Fruit fly (Drosophila melanogaster) whole organism, embryonic: ENCODE results near the gene CG12112.

ENCODE experiments used
- Antp ChIP-seq: fragments of 200-800 bp; sonication (Bioruptor generic); optimal IDR thresholded peaks from 3 replicates; lab custom pipeline; 2016; ENCODE audit warnings: missing biosample characterization, missing genetic modification characterization
- BtbVII ChIP-seq: fragments of 200-800 bp; sonication (Bioruptor generic); optimal IDR thresholded peaks from 3 replicates; lab custom pipeline; 2017; ENCODE audit warnings: missing biosample characterization, mild to moderate bottlenecking, missing genetic modification characterization
- CG13775 ChIP-seq: fragments of 200-800 bp; sonication (Bioruptor generic); optimal IDR thresholded peaks from 3 replicates; lab custom pipeline; 2017; ENCODE audit warnings: missing biosample characterization, mild to moderate bottlenecking, missing genetic modification characterization
- CG14050 ChIP-seq: fragments of 200-800 bp; sonication (Bioruptor generic); IDR thresholded peaks from 3 replicates; pipeline ENCODE4 v1.3.6; 2022; ENCODE audit warnings: missing biosample characterization, missing genetic modification characterization
- CG1603 ChIP-seq: fragments of 200-800 bp; sonication (Bioruptor generic); optimal IDR thresholded peaks from 2 replicates; lab custom pipeline; 2019; ENCODE audit warnings: missing biosample characterization, mild to moderate bottlenecking, missing genetic modification characterization, moderate library complexity
- CG17612 ChIP-seq: fragments of 200-800 bp; sonication (Bioruptor generic); IDR thresholded peaks from 2 replicates; pipeline ENCODE4 v1.3.6; 2022; ENCODE audit warnings: missing biosample characterization, missing genetic modification characterization
- CG18764 ChIP-seq: fragments of 200-800 bp; sonication (Bioruptor generic); optimal IDR thresholded peaks from 3 replicates; lab custom pipeline; 2016; ENCODE audit warnings: missing biosample characterization, missing genetic modification characterization
- CG2116 ChIP-seq: fragments of 200-800 bp; sonication (Bioruptor generic); optimal IDR thresholded peaks from 3 replicates; lab custom pipeline; 2018; ENCODE audit warnings: missing biosample characterization, mild to moderate bottlenecking, missing genetic modification characterization
- CG2129 ChIP-seq: fragments of 200-800 bp; sonication (Bioruptor generic); IDR thresholded peaks from 2 replicates; pipeline ENCODE4 v1.3.6; 2022; ENCODE audit warnings: missing biosample characterization, missing genetic modification characterization; ENCODE audit not compliant: partially characterized antibody
- CG30431 ChIP-seq: fragments of 200-800 bp; sonication (Bioruptor generic); optimal IDR thresholded peaks from 2 replicates; lab custom pipeline; 2017; ENCODE audit warnings: missing biosample characterization, missing genetic modification characterization
- CG34422 ChIP-seq: fragments of 200-800 bp; sonication (Bioruptor generic); IDR thresholded peaks from 3 replicates; pipeline ENCODE4 v1.3.6; 2022; ENCODE audit warnings: missing biosample characterization, missing genetic modification characterization
- CG3726 ChIP-seq: fragments of 200-800 bp; sonication (Bioruptor generic); IDR thresholded peaks from 3 replicates; pipeline ENCODE4, ENCODE4 v1.3.6; 2022; ENCODE audit warnings: missing biosample characterization, missing genetic modification characterization
- CG3838 ChIP-seq: fragments of 200-800 bp; sonication (Bioruptor generic); optimal IDR thresholded peaks from 3 replicates; lab custom pipeline; 2016; ENCODE audit warnings: missing biosample characterization, missing genetic modification characterization
- CG4707 ChIP-seq: fragments of 200-800 bp; sonication (Bioruptor generic); optimal IDR thresholded peaks from 2 replicates; lab custom pipeline; 2018; ENCODE audit warnings: missing biosample characterization, mild to moderate bottlenecking, missing genetic modification characterization, moderate library complexity
- CG6254 ChIP-seq: fragments of 200-800 bp; sonication (Bioruptor generic); optimal IDR thresholded peaks from 3 replicates; lab custom pipeline; 2017; ENCODE audit warnings: mild to moderate bottlenecking, missing biosample characterization, missing genetic modification reagents, missing genetic modification characterization
- CG7745 ChIP-seq: fragments of 200-800 bp; sonication (Bioruptor generic); optimal IDR thresholded peaks from 2 replicates; lab custom pipeline; 2018; ENCODE audit warnings: missing biosample characterization, mild to moderate bottlenecking, missing genetic modification characterization, moderate library complexity
- CG8359 ChIP-seq: fragments of 200-800 bp; sonication (Bioruptor generic); optimal IDR thresholded peaks from 2 replicates; lab custom pipeline; 2017; ENCODE audit warnings: missing biosample characterization, mild to moderate bottlenecking, missing genetic modification characterization, borderline replicate concordance
- CkIIα-i1 ChIP-seq: fragments of 200-800 bp; sonication (Bioruptor generic); IDR thresholded peaks from 2 replicates; pipeline ENCODE4 v1.3.6; 2022; ENCODE audit warnings: missing biosample characterization, missing genetic modification characterization
- Dad ChIP-seq: fragments of 200-800 bp; sonication (Bioruptor generic); optimal IDR thresholded peaks from 3 replicates; lab custom pipeline; 2016; ENCODE audit warnings: missing biosample characterization, missing genetic modification characterization
- Deaf1 ChIP-seq: fragments of 200-800 bp; optimal IDR thresholded peaks from 3 replicates; lab custom pipeline; 2019; ENCODE audit warnings: missing biosample characterization, mild to moderate bottlenecking, missing genetic modification characterization, moderate library complexity
- Dek ChIP-seq: fragments of 200-800 bp; sonication (Bioruptor generic); optimal IDR thresholded peaks from 3 replicates; lab custom pipeline; 2019; ENCODE audit warnings: missing biosample characterization, mild to moderate bottlenecking, missing genetic modification characterization, moderate library complexity
- Dip2 ChIP-seq: fragments of 200-800 bp; sonication (Bioruptor generic); IDR thresholded peaks from 2 replicates; pipeline ENCODE4 v1.3.6; 2022; ENCODE audit warnings: missing biosample characterization, missing genetic modification characterization
- Hey ChIP-seq: fragments of 200-800 bp; sonication (Bioruptor generic); optimal IDR thresholded peaks from 3 replicates; lab custom pipeline; 2018; ENCODE audit warnings: missing biosample characterization, mild to moderate bottlenecking, missing genetic modification characterization
- Hmr ChIP-seq: fragments of 200-800 bp; sonication (Bioruptor generic); optimal IDR thresholded peaks from 3 replicates; lab custom pipeline; 2017; ENCODE audit warnings: mild to moderate bottlenecking, missing biosample characterization, missing genetic modification reagents, missing genetic modification characterization
- MBD-R2 ChIP-seq: fragments of 200-800 bp; sonication (Bioruptor generic); IDR thresholded peaks from 2 replicates; pipeline ENCODE4 v1.3.6; 2022; ENCODE audit warnings: missing biosample characterization, missing genetic modification characterization
- Mes4 ChIP-seq: fragments of 200-800 bp; sonication (Bioruptor generic); optimal IDR thresholded peaks from 2 replicates; lab custom pipeline; 2016; ENCODE audit warnings: missing biosample characterization, missing genetic modification characterization
- Pdp1 ChIP-seq, 2 experiments: fragments of 200-800 bp; sonication (Bioruptor generic); optimal IDR thresholded peaks; 3 replicates each; lab custom pipeline; 2016; ENCODE audit warnings: missing biosample characterization in 2 of 2, missing genetic modification characterization in 2 of 2, mild to moderate bottlenecking in 1 of 2, moderate library complexity in 1 of 2
- Poxn ChIP-seq: fragments of 200-800 bp; sonication (Bioruptor generic); IDR thresholded peaks from 2 replicates; pipeline ENCODE4 v1.3.6; 2022; ENCODE audit warnings: missing biosample characterization, missing genetic modification characterization
- ac ChIP-seq: fragments of 200-800 bp; sonication (Bioruptor generic); optimal IDR thresholded peaks from 3 replicates; lab custom pipeline; 2017; ENCODE audit warnings: missing biosample characterization, mild to moderate bottlenecking, missing genetic modification characterization
- ato ChIP-seq: fragments of 200-800 bp; sonication (Bioruptor generic); IDR thresholded peaks from 2 replicates; pipeline ENCODE4 v1.3.6; 2022; ENCODE audit warnings: missing biosample characterization, missing genetic modification characterization; ENCODE audit not compliant: partially characterized antibody
- br ChIP-seq: fragments of >200 bp; optimal IDR thresholded peaks from 2 replicates; lab custom pipeline; 2017
- cas ChIP-seq: fragments of 200-800 bp; sonication (Bioruptor generic); IDR thresholded peaks from 2 replicates; pipeline ENCODE4 v1.3.6; 2022; ENCODE audit warnings: missing biosample characterization, missing genetic modification characterization
- cwo ChIP-seq: fragments of 200-800 bp; sonication (Bioruptor generic); optimal IDR thresholded peaks from 3 replicates; lab custom pipeline; 2017; ENCODE audit warnings: missing biosample characterization, missing genetic modification characterization, mild to moderate bottlenecking, moderate library complexity, missing genetic modification reagents
- ems ChIP-seq: fragments of 200-800 bp; sonication (Bioruptor generic); optimal IDR thresholded peaks from 3 replicates; lab custom pipeline; 2016; ENCODE audit warnings: missing biosample characterization, missing genetic modification characterization
- en ChIP-seq: fragments of 200-800 bp; sonication (Bioruptor generic); optimal IDR thresholded peaks from 2 replicates; lab custom pipeline; 2016; ENCODE audit warnings: missing biosample characterization, missing genetic modification characterization
- esg ChIP-seq: fragments of 200-800 bp; sonication (Bioruptor generic); conservative IDR thresholded peaks from 2 replicates; pipeline ENCODE4 v1.3.6; 2022; ENCODE audit warnings: missing biosample characterization, missing genetic modification characterization
- exex ChIP-seq: fragments of 200-800 bp; sonication (Bioruptor generic); optimal IDR thresholded peaks from 4 replicates; lab custom pipeline; 2018; ENCODE audit warnings: missing biosample characterization, mild to moderate bottlenecking, missing genetic modification characterization, moderate library complexity
- jing ChIP-seq: fragments of 200-800 bp; sonication (Bioruptor generic); optimal IDR thresholded peaks from 2 replicates; lab custom pipeline; 2018; ENCODE audit warnings: missing biosample characterization, mild to moderate bottlenecking, missing genetic modification characterization
- lbe ChIP-seq: fragments of 200-800 bp; sonication (Bioruptor generic); optimal IDR thresholded peaks from 2 replicates; lab custom pipeline; 2016; ENCODE audit warnings: missing biosample characterization, mild to moderate bottlenecking, missing genetic modification characterization
- nau ChIP-seq: fragments of 200-800 bp; sonication (Bioruptor generic); optimal IDR thresholded peaks from 3 replicates; lab custom pipeline; 2017; ENCODE audit warnings: missing biosample characterization, mild to moderate bottlenecking, missing genetic modification characterization, missing genetic modification reagents
- peb ChIP-seq: fragments of 200-800 bp; sonication (Bioruptor generic); IDR thresholded peaks from 2 replicates; pipeline ENCODE4 v1.3.6; 2022; ENCODE audit warnings: missing biosample characterization, missing genetic modification characterization
- pita ChIP-seq: fragments of 200-800 bp; sonication (Bioruptor generic); optimal IDR thresholded peaks from 2 replicates; lab custom pipeline; 2017; ENCODE audit warnings: missing biosample characterization, mild to moderate bottlenecking, missing genetic modification characterization
- pum ChIP-seq: fragments of 200-800 bp; sonication (Bioruptor generic); optimal IDR thresholded peaks from 2 replicates; lab custom pipeline; 2016; ENCODE audit warnings: missing biosample characterization, missing genetic modification characterization
- rib ChIP-seq: fragments of 200-800 bp; sonication (Bioruptor generic); IDR thresholded peaks from 2 replicates; pipeline ENCODE4 v1.3.6; 2022; ENCODE audit warnings: missing biosample characterization, missing genetic modification characterization
- ro ChIP-seq: fragments of 200-800 bp; sonication (Bioruptor generic); IDR thresholded peaks from 2 replicates; pipeline ENCODE4 v1.3.6; 2022; ENCODE audit warnings: missing biosample characterization, missing genetic modification characterization
- sens ChIP-seq: fragments of 200-800 bp; sonication (Bioruptor generic); peaks from one replicate; lab custom pipeline; 2016; ENCODE audit warnings: missing biosample characterization, missing genetic modification characterization
- sna ChIP-seq: fragments of 200-800 bp; sonication (Bioruptor generic); IDR thresholded peaks from 2 replicates; pipeline ENCODE4 v1.3.6; 2022; ENCODE audit warnings: missing biosample characterization, missing genetic modification characterization; ENCODE audit not compliant: partially characterized antibody
- twi ChIP-seq: fragments of 200-800 bp; optimal IDR thresholded peaks from 2 replicates; lab custom pipeline; 2019; ENCODE audit warnings: missing biosample characterization, mild to moderate bottlenecking, missing genetic modification characterization, moderate library complexity
- usp ChIP-seq: fragments of >200 bp; optimal IDR thresholded peaks from 2 replicates; lab custom pipeline; 2017; ENCODE audit warnings: missing biosample characterization, missing genetic modification characterization

CG12112 gene

DNA sequence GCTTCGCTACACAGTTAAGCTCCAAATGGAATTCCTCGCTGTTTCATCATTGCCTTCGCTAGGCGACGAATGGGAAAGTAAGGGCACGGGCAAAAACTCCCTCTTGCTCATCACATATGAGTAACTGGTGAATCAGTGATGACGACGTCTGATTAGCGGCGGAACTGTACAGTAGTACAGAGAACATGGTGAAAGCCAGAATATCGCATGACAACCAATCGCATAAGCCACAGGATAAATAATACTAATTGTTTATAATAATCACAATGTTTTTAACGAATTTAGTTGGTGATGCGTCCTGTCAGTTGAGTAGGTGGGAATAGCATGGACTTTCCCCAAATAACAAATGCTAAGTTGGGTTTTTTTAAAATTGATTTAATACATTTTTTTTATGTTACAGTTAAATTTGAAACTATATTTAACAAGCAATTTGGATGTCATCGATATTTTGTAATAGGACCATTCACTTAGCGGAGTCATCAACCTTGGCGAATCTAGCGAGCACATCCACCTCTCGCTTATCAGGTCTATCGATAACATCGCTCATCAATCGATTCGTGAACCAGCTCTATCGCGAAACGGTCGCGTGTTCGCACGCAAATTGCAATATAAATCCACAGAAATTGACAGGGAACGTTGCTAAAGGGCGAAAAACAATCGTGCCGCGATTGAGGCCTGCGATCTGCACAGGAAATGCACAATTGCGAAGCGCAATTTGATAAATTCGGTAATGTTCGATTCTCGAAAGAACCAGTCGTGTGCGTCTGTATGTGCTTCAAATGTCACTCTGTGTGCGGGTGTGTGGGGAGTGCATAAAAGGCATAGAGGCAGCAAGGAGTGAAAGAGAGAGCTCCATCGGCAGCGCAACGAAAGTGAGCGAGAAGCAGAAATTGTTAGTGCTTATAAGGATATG is at the start of gene CG12112, which contains the start of gene Trf4-1 (continued):
- TF ChIP-seq ato (GFP tag; lab: Robert Waterston, UW) (peak; percentile 50; the same call in 1 of the 2 replicates), CG18764 (no peak), CG7745 (tag; lab: Kevin White, UChicago) (no peak), sna (peak; percentile 63), Poxn (GFP tag; lab: Robert Waterston, UW) (no peak), CG6254 (no peak), MBD-R2 (GFP tag; lab: Robert Waterston, UW) (0 out of 2 replicates have a peak, but pooled peaks have one; percentile 38), Deaf1 (peak; percentile 13), nau (GFP tag; lab: Kevin White, UChicago) (no peak), CG3726 (GFP tag; lab: Robert Waterston, UW) (no peak), Antp (GFP tag; lab: Kevin White, UChicago) (no peak), rib (GFP tag; lab: Robert Waterston, UW) (0 out of 2 replicates have a peak, but pooled peaks have one; percentile 30), CG4707 (no peak), cas (GFP tag; lab: Robert Waterston, UW) (no peak), CG8359 (GFP tag; lab: Kevin White, UChicago) (no peak), BtbVII (GFP tag; lab: Kevin White, UChicago) (peak; percentile 19), ro (no peak), en (GFP tag; lab: Kevin White, UChicago) (no peak), CG17612 (GFP tag; lab: Robert Waterston, UW) (no peak), ems (GFP tag; lab: Kevin White, UChicago) (no peak), peb (GFP tag; lab: Robert Waterston, UW) (no peak), CG13775 (GFP tag; lab: Kevin White, UChicago) (no peak), jing (GFP tag; lab: Kevin White, UChicago) (no peak), Dad (GFP tag; lab: Kevin White, UChicago) (no peak), Hmr (GFP tag; lab: Kevin White, UChicago) (peak; percentile 49), Hey (tag; lab: Kevin White, UChicago) (no peak), CG3838 (GFP tag; lab: Kevin White, UChicago) (no peak), pita (GFP tag; lab: Kevin White, UChicago) (peak; percentile 80), br (lab: Kevin White, UChicago) (no peak), ac (GFP tag; lab: Kevin White, UChicago) (no peak), CG2129 (GFP tag; lab: Robert Waterston, UW) (peak; percentile 37; the same call in 1 of the 2 replicates), Mes4 (GFP tag; lab: Kevin White, UChicago) (no peak), CG14050 (no peak), CG1603 (tag; lab: Kevin White, UChicago) (peak; percentile 69), CG30431 (GFP tag; lab: Kevin White, UChicago) (no peak), usp (GFP tag; lab: Kevin White, UChicago) (no peak), pum (GFP tag; lab: Kevin White, UChicago) (no peak), Dip2 (GFP tag; lab: Robert Waterston, UW) (no peak), Pdp1 (GFP tag; optimal IDR thresholded peaks at IDR 0.05; lab: Kevin White, UChicago) (no peak), cwo (GFP tag; lab: Kevin White, UChicago) (peak; percentile 2), exex (tag; lab: Kevin White, UChicago) (peak; percentile 15), esg (GFP tag; lab: Robert Waterston, UW) (no peak), CkIIα-i1 (GFP tag; lab: Robert Waterston, UW) (no peak), twi (tag; lab: Kevin White, UChicago) (no peak), Dek (tag; lab: Kevin White, UChicago) (peak; percentile 3), CG2116 (peak; percentile 83), CG34422 (GFP tag; lab: Robert Waterston, UW) (0 out of 3 replicates have a peak, but pooled peaks have one; percentile 9), sens (peak; percentile 79), lbe (GFP tag; lab: Kevin White, UChicago) (peak; percentile 45)
